Fruit fly (Drosophila melanogaster): Measurements from ENCODE around the gene mbo.

Gene mbo

dm6 chr3R:12628395-12628928, 50.4 kb downstream of the mbo start (continued):
- TF ChIP-seq Drgx (GFP tag; IDR thresholded peaks at IDR 0.05): no peak
- peak in 1 of 2 experiments; percentile 34 for TF ChIP-seq Hr78 (GFP tag; optimal IDR thresholded peaks at IDR 0.05)

dm6 chr3R:12627691-12628148, 51.1 kb downstream of the mbo start, which contains the start of the genes Vha55 and Snx3:
Vha55 (minus strand) TSS chr3R:12627829.
Snx3 (plus strand) TSS chr3R:12628031.
- TF ChIP-seq dan (GFP tag; IDR thresholded peaks at IDR 0.05) (no peak), corto (GFP tag; optimal IDR thresholded peaks at IDR 0.05) (no peak), Usf (GFP tag; optimal IDR thresholded peaks at IDR 0.05) (peak; percentile 99), BEAF-32 (GFP tag; optimal IDR thresholded peaks at IDR 0.05) (peak; percentile 71), chinmo (GFP tag; IDR thresholded peaks at IDR 0.05; ENCODE audit: partially characterized antibody) (no peak), TFAM (GFP tag; optimal IDR thresholded peaks at IDR 0.05) (no peak), CrebB (tag; optimal IDR thresholded peaks at IDR 0.05) (peak; percentile 89), MTF-1 (GFP tag; optimal IDR thresholded peaks at IDR 0.05; ENCODE audit: borderline replicate concordance) (peak; percentile 48), gce (GFP tag; IDR thresholded peaks at IDR 0.05) (no peak), Lhr (GFP tag; optimal IDR thresholded peaks at IDR 0.05) (peak; percentile 99), CG30403 (GFP tag; optimal IDR thresholded peaks at IDR 0.05) (peak; percentile 80), B-H2 (GFP tag; optimal IDR thresholded peaks at IDR 0.05) (peak; percentile 88), CG3407 (GFP tag; optimal IDR thresholded peaks at IDR 0.05) (no peak), ewg (GFP tag; optimal IDR thresholded peaks at IDR 0.05) (peak; percentile 46), otp (GFP tag; IDR thresholded peaks at IDR 0.05) (no peak), CG6683 (GFP tag; optimal IDR thresholded peaks at IDR 0.05) (peak; percentile 48), ftz-f1 (GFP tag; optimal IDR thresholded peaks at IDR 0.05) (peak; percentile 78), mam (GFP tag; optimal IDR thresholded peaks at IDR 0.05) (peak; percentile 94), nau (GFP tag; optimal IDR thresholded peaks at IDR 0.05) (no peak), Gsc (GFP tag; IDR thresholded peaks at IDR 0.05) (no peak), Vsx1 (GFP tag; optimal IDR thresholded peaks at IDR 0.05) (no peak), sens (GFP tag) (peak; percentile 92), CG8290 (GFP tag; optimal IDR thresholded peaks at IDR 0.05) (peak; percentile 100), CG8290 (tag; optimal IDR thresholded peaks at IDR 0.05) (peak; percentile 83 to 99), scrt (GFP tag; optimal IDR thresholded peaks at IDR 0.05) (no peak), CG6254 (GFP tag; optimal IDR thresholded peaks at IDR 0.05) (no peak), fd102C (GFP tag; optimal IDR thresholded peaks at IDR 0.05) (no peak), Ssrp (tag; optimal IDR thresholded peaks at IDR 0.05) (no peak), Sry-δ (GFP tag; optimal IDR thresholded peaks at IDR 0.05) (peak; percentile 97), Hey (tag; optimal IDR thresholded peaks at IDR 0.05) (peak; percentile 58), fd64A (GFP tag; optimal IDR thresholded peaks at IDR 0.05) (no peak), CG10274 (GFP tag; optimal IDR thresholded peaks at IDR 0.05) (no peak), CG33213 (GFP tag; optimal IDR thresholded peaks at IDR 0.05) (peak; percentile 98), PHDP (tag; optimal IDR thresholded peaks at IDR 0.05) (peak; percentile 18), sc (optimal IDR thresholded peaks at IDR 0.05) (no peak), sc (GFP tag; optimal IDR thresholded peaks at IDR 0.05) (no peak), ash1 (GFP tag; optimal IDR thresholded peaks at IDR 0.05) (peak; percentile 82), tgo (GFP tag; IDR thresholded peaks at IDR 0.05) (no peak), E2f2 (GFP tag; IDR thresholded peaks at IDR 0.05) (no peak), eve (GFP tag; optimal IDR thresholded peaks at IDR 0.05) (no peak), fd3F (GFP tag; optimal IDR thresholded peaks at IDR 0.05) (peak; percentile 18), pita (GFP tag; optimal IDR thresholded peaks at IDR 0.05) (peak; percentile 98), pan (optimal IDR thresholded peaks at IDR 0.05) (no peak), pan (GFP tag; optimal IDR thresholded peaks at IDR 0.05 in 1 of 2, IDR thresholded peaks at IDR 0.05 in 1 of 2) (no peak), Six4 (GFP tag; optimal IDR thresholded peaks at IDR 0.05) (peak; percentile 20), pnt (GFP tag; optimal IDR thresholded peaks at IDR 0.05) (peak; percentile 78), CG15479 (GFP tag; optimal IDR thresholded peaks at IDR 0.05) (no peak)
